Worm (Caenorhabditis elegans) whole organism, young adult: ENCODE data around the gene R08C7.1.

ENCODE experiments used
- B0019.2 ChIP-seq: fragments of 200-800 bp; sonication (Bioruptor generic); conservative IDR thresholded peaks from 2 replicates; pipeline ENCODE4 v1.3.6; 2022; ENCODE audit warnings: missing genetic modification reagents, missing genetic modification characterization, missing compliant biosample characterization
- B0035.1 ChIP-seq: sonication (generic microtip); optimal IDR thresholded peaks from 2 replicates; lab custom pipeline; 2016; ENCODE audit warnings: missing genetic modification characterization, mild to moderate bottlenecking, missing compliant biosample characterization, missing genotype, missing genetic modification reagents
- B0336.3 ChIP-seq: fragments of 200-800 bp; sonication (Bioruptor generic); IDR thresholded peaks from 2 replicates; pipeline ENCODE4 v1.3.6; 2022; ENCODE audit warnings: missing genetic modification characterization, missing compliant biosample characterization
- D2030.7 ChIP-seq: fragments of 200-800 bp; sonication (Bioruptor generic); IDR thresholded peaks from 2 replicates; pipeline ENCODE4 v1.3.6; 2022; ENCODE audit warnings: missing genetic modification reagents, missing genetic modification characterization, missing compliant biosample characterization
- F22D6.2 ChIP-seq: sonication (generic microtip); optimal IDR thresholded peaks from 2 replicates; lab custom pipeline; 2016; ENCODE audit warnings: mild to moderate bottlenecking, missing genetic modification characterization, missing compliant biosample characterization
- F39B2.1 ChIP-seq: fragments of 200-800 bp; sonication (Bioruptor generic); IDR thresholded peaks from 2 replicates; pipeline ENCODE4 v1.3.6; 2022; ENCODE audit warnings: missing genetic modification reagents, missing genetic modification characterization, missing compliant biosample characterization
- F57C9.4 ChIP-seq: sonication (generic microtip); optimal IDR thresholded peaks from 2 replicates; lab custom pipeline; 2017; ENCODE audit warnings: mild to moderate bottlenecking, missing genetic modification characterization, missing compliant biosample characterization
- K11D2.4 ChIP-seq: fragments of 200-800 bp; sonication (Bioruptor generic); IDR thresholded peaks from 2 replicates; pipeline ENCODE4 v1.3.6; 2022; ENCODE audit warnings: missing genetic modification reagents, missing genetic modification characterization, missing compliant biosample characterization
- T26A5.8 ChIP-seq: sonication (generic microtip); optimal IDR thresholded peaks from 2 replicates; lab custom pipeline; 2016; ENCODE audit warnings: missing genetic modification characterization, missing compliant biosample characterization
- Y53F4B.3 ChIP-seq: fragments of 200-800 bp; sonication (Bioruptor generic); IDR thresholded peaks from 2 replicates; pipeline ENCODE4 v1.3.6; 2022; ENCODE audit warnings: missing genetic modification reagents, missing genetic modification characterization, missing compliant biosample characterization
- akir-1 ChIP-seq: fragments of 200-800 bp; sonication (Bioruptor generic); optimal IDR thresholded peaks from 2 replicates; lab custom pipeline; 2018; ENCODE audit warnings: mild to moderate bottlenecking, missing genetic modification characterization, moderate library complexity, missing compliant biosample characterization
- aptf-2 ChIP-seq: fragments of 200-800 bp; sonication (Bioruptor generic); conservative IDR thresholded peaks from 2 replicates; pipeline ENCODE4 v1.3.6; 2022; ENCODE audit warnings: missing genetic modification reagents, missing genetic modification characterization, missing compliant biosample characterization
- aptf-3 ChIP-seq: fragments of 200-800 bp; sonication (Bioruptor generic); IDR thresholded peaks from 2 replicates; pipeline ENCODE4 v1.3.6; 2022; ENCODE audit warnings: missing genetic modification characterization, missing compliant biosample characterization
- atf-7 ChIP-seq: sonication (generic microtip); optimal IDR thresholded peaks from 2 replicates; lab custom pipeline; 2017; ENCODE audit warnings: mild to moderate bottlenecking, missing genetic modification characterization, missing compliant biosample characterization
- athp-1 ChIP-seq: sonication (generic microtip); optimal IDR thresholded peaks from 2 replicates; lab custom pipeline; 2017; ENCODE audit warnings: mild to moderate bottlenecking, missing genetic modification characterization, missing compliant biosample characterization
- attf-5 ChIP-seq: fragments of 200-800 bp; sonication (Bioruptor generic); optimal IDR thresholded peaks from 2 replicates; lab custom pipeline; 2018; ENCODE audit warnings: mild to moderate bottlenecking, missing genetic modification characterization, missing compliant biosample characterization
- bed-2 ChIP-seq: fragments of 200-800 bp; sonication (Bioruptor generic); IDR thresholded peaks from 2 replicates; pipeline ENCODE4 v1.3.6; 2022; ENCODE audit warnings: missing genetic modification reagents, missing genetic modification characterization, missing compliant biosample characterization
- cebp-1 ChIP-seq, 2 experiments: fragments of 200-800 bp in 1 of 2; sonication (Bioruptor generic) in 1 of 2; sonication (generic microtip) in 1 of 2; IDR thresholded peaks in 1 of 2; optimal IDR thresholded peaks in 1 of 2; 2 replicates each; pipeline versions ENCODE4 v1.3.6 to Lab custom; 2017 to 2022; ENCODE audit warnings: missing compliant biosample characterization in 2 of 2, missing genetic modification characterization in 2 of 2, mild to moderate bottlenecking in 1 of 2, missing genetic modification reagents in 1 of 2, moderate library complexity in 1 of 2
- ceh-100 ChIP-seq: fragments of 200-800 bp; sonication (Bioruptor generic); IDR thresholded peaks from 2 replicates; pipeline ENCODE4 v1.3.6; 2022; ENCODE audit warnings: missing genetic modification reagents, missing genetic modification characterization, missing compliant biosample characterization
- ceh-58 ChIP-seq: fragments of 200-800 bp; sonication (Bioruptor generic); IDR thresholded peaks from 2 replicates; pipeline ENCODE4 v1.3.6; 2022; ENCODE audit warnings: missing genetic modification characterization, missing compliant biosample characterization
- chd-7 ChIP-seq: sonication (generic microtip); optimal IDR thresholded peaks from 2 replicates; lab custom pipeline; 2016; ENCODE audit warnings: mild to moderate bottlenecking, missing genetic modification characterization, moderate library complexity, missing compliant biosample characterization
- die-1 ChIP-seq: sonication (generic microtip); optimal IDR thresholded peaks from 2 replicates; lab custom pipeline; 2016; ENCODE audit warnings: missing genotype, mild to moderate bottlenecking, missing genetic modification characterization, missing compliant biosample characterization
- dpl-1 ChIP-seq: fragments of 150-350 bp; optimal IDR thresholded peaks from 2 replicates; lab custom pipeline; 2014; ENCODE audit warnings: missing biosample characterization, missing genetic modification reagents, missing genetic modification characterization
- egl-18 ChIP-seq: fragments of 200-800 bp; sonication (Bioruptor generic); IDR thresholded peaks from 2 replicates; pipeline ENCODE4 v1.3.6; 2022; ENCODE audit warnings: missing genetic modification reagents, missing genetic modification characterization, missing compliant biosample characterization
- egl-44 ChIP-seq: fragments of 200-800 bp; sonication (Bioruptor generic); IDR thresholded peaks from 2 replicates; pipeline ENCODE4 v1.3.6; 2022; ENCODE audit warnings: missing genetic modification reagents, missing genetic modification characterization, missing compliant biosample characterization
- egrh-3 ChIP-seq: fragments of 200-800 bp; sonication (Bioruptor generic); IDR thresholded peaks from 2 replicates; pipeline ENCODE4 v1.3.6; 2022; ENCODE audit warnings: missing genetic modification reagents, missing genetic modification characterization, missing compliant biosample characterization
- ekl-4 ChIP-seq: fragments of 200-800 bp; sonication (Bioruptor generic); IDR thresholded peaks from 2 replicates; pipeline ENCODE4 v1.3.6; 2022; ENCODE audit warnings: missing genetic modification reagents, missing genetic modification characterization, missing compliant biosample characterization
- hmg-1.2 ChIP-seq: fragments of 200-800 bp; sonication (Bioruptor generic); IDR thresholded peaks from 2 replicates; pipeline ENCODE4 v1.3.6; 2022; ENCODE audit warnings: missing genetic modification reagents, missing genetic modification characterization, missing compliant biosample characterization
- hmg-20 ChIP-seq: fragments of 200-800 bp; sonication (Bioruptor generic); IDR thresholded peaks from 2 replicates; pipeline ENCODE4 v1.3.6; 2022; ENCODE audit warnings: missing genetic modification reagents, missing genetic modification characterization, missing compliant biosample characterization
- let-607 ChIP-seq, 2 experiments: fragments of 200-800 bp in 1 of 2; sonication (Bioruptor generic) in 1 of 2; sonication (generic microtip) in 1 of 2; optimal IDR thresholded peaks; 2 replicates each; lab custom pipeline; 2016 to 2018; ENCODE audit warnings: mild to moderate bottlenecking in 2 of 2, missing compliant biosample characterization in 2 of 2, missing genetic modification characterization in 2 of 2, moderate library complexity in 2 of 2, missing genotype in 1 of 2
- lin-35 ChIP-seq, 3 experiments: fragments of 150-350 bp in 2 of 3; sonication (generic microtip) in 1 of 3; optimal IDR thresholded peaks; 2 replicates each; lab custom pipeline; 2014 to 2018; ENCODE audit warnings: missing biosample characterization in 3 of 3, missing genetic modification characterization in 3 of 3, missing genetic modification reagents in 3 of 3
- madf-10 ChIP-seq: sonication (generic microtip); optimal IDR thresholded peaks from 2 replicates; lab custom pipeline; 2016; ENCODE audit warnings: mild to moderate bottlenecking, missing genetic modification characterization, missing compliant biosample characterization
- mel-28 ChIP-seq: sonication (generic microtip); optimal IDR thresholded peaks from 2 replicates; lab custom pipeline; 2016; ENCODE audit warnings: borderline replicate concordance, mild to moderate bottlenecking, missing genetic modification characterization, missing compliant biosample characterization
- nfyb-1 ChIP-seq: fragments of 200-800 bp; sonication (Bioruptor generic); IDR thresholded peaks from 2 replicates; pipeline ENCODE4 v1.3.6; 2022; ENCODE audit warnings: missing genetic modification reagents, missing genetic modification characterization, missing compliant biosample characterization
- pha-4 ChIP-seq: fragments of 150-350 bp; sonication (generic microtip); optimal IDR thresholded peaks from 2 replicates; lab custom pipeline; 2014; ENCODE audit warnings: missing biosample characterization, missing genetic modification reagents, missing genetic modification characterization
- rec-8 ChIP-seq, 2 experiments: sonication (generic microtip); optimal IDR thresholded peaks; 2 replicates each; lab custom pipeline; 2016; ENCODE audit warnings: mild to moderate bottlenecking in 2 of 2, missing genetic modification characterization in 2 of 2, missing genetic modification reagents in 2 of 2, missing genotype in 2 of 2, missing biosample characterization in 1 of 2, missing compliant biosample characterization in 1 of 2, moderate library complexity in 1 of 2
- sdz-38 ChIP-seq: sonication (generic microtip); optimal IDR thresholded peaks from 2 replicates; lab custom pipeline; 2016; ENCODE audit warnings: missing genotype, missing genetic modification characterization, missing compliant biosample characterization
- snpc-1.1 ChIP-seq: sonication (generic microtip); optimal IDR thresholded peaks from 2 replicates; lab custom pipeline; 2017; ENCODE audit warnings: missing genetic modification characterization, mild to moderate bottlenecking, missing compliant biosample characterization, antibody characterized with exemption, moderate library complexity, missing genotype, missing genetic modification reagents; ENCODE audit not compliant: insufficient read depth
- tbp1 ChIP-seq: fragments of 200-800 bp; sonication (Bioruptor generic); optimal IDR thresholded peaks from 2 replicates; lab custom pipeline; 2018; ENCODE audit warnings: mild to moderate bottlenecking, missing genetic modification characterization, missing compliant biosample characterization
- tlf-1 ChIP-seq: fragments of 200-800 bp; sonication (Bioruptor generic); optimal IDR thresholded peaks from 2 replicates; lab custom pipeline; 2018; ENCODE audit warnings: mild to moderate bottlenecking, missing genetic modification characterization, missing compliant biosample characterization
- zfh-2 ChIP-seq: fragments of 200-800 bp; sonication (Bioruptor generic); conservative IDR thresholded peaks from 2 replicates; pipeline ENCODE4 v1.3.6; 2022; ENCODE audit warnings: missing genetic modification reagents, missing genetic modification characterization, missing compliant biosample characterization
- zim-3 ChIP-seq: sonication (generic microtip); optimal IDR thresholded peaks from 2 replicates; lab custom pipeline; 2017; ENCODE audit warnings: mild to moderate bottlenecking, missing genetic modification characterization, moderate library complexity, missing compliant biosample characterization
- ztf-22 ChIP-seq: fragments of 200-800 bp; sonication (Bioruptor generic); optimal IDR thresholded peaks from 2 replicates; lab custom pipeline; 2018; ENCODE audit warnings: mild to moderate bottlenecking, missing genetic modification characterization, moderate library complexity, missing compliant biosample characterization
- ztf-25 ChIP-seq: fragments of 200-800 bp; sonication (Bioruptor generic); IDR thresholded peaks from 2 replicates; pipeline ENCODE4 v1.3.6; 2022; ENCODE audit warnings: missing genetic modification reagents, missing genetic modification characterization, missing compliant biosample characterization
- ztf-28 ChIP-seq: fragments of 200-800 bp; sonication (Bioruptor generic); IDR thresholded peaks from 2 replicates; pipeline ENCODE4 v1.3.6; 2022; ENCODE audit warnings: missing genetic modification reagents, missing genetic modification characterization, missing compliant biosample characterization

Gene R08C7.1

DNA sequence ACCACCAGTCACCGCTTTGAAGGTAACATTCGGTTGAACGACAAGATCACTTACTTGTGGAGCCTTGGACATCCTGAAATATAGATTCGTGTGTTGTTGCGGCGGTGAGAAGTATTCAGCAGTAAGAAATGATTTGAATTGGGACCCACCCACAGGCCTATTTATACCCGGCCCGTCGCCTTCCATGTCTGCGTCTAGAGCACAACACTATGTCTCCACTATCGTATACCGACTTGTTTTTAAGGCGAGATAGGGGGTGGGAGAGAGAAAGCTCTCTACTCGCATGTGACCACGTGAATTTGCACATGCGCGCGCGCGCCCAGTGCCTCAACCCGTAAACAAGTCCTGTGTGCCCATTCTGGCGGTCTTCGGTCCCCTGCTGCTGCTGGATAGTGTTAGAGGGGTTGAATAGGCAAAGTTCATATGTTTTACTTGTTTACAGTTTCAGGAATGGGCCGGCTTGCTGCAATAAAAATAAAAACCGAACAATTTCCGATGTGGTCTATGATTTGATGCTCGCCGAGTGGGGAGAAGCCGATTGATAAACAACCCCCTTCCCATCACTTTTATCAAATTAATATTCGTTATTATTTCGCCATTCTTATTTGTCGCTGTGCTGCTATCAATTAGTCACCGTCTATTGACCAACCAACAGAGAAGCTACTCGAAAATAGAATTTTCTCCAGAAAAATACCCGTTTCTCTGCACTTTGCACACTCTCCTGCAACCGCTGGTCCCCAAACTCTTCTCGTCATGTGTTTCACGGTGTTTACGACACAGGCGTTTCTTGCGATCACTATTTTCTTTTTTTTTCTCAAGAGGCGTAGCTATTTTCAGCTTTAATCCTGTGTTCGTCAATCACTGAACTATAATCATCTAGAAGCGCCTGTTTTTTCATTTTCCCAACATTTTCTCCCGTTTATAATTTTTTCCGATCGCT, 18.4 kb downstream of the R08C7.1 start (continued):
- TF ChIP-seq egl-44 (GFP tag; lab: Robert Waterston, UW) = peak; percentile 85
- no peak for TF ChIP-seq snpc-1.1 (tag; lab: Kevin White, UChicago)
- TF ChIP-seq chd-7 (tag; lab: Kevin White, UChicago) = peak; percentile 29
- peak; percentile 89 for TF ChIP-seq zfh-2 (GFP tag; lab: Robert Waterston, UW)
- TF ChIP-seq atf-7 (tag; lab: Kevin White, UChicago) = peak; percentile 18
- no peak for TF ChIP-seq aptf-3 (GFP tag; lab: Robert Waterston, UW)
- no peak for TF ChIP-seq die-1 (tag; lab: Kevin White, UChicago)
- peak; percentile 21 for TF ChIP-seq F22D6.2 (tag; lab: Kevin White, UChicago)
- peak; percentile 62 for TF ChIP-seq tbp1 (GFP tag; lab: Kevin White, UChicago)
- TF ChIP-seq let-607 (tag; optimal IDR thresholded peaks at IDR 0.05; lab: Kevin White, UChicago) = no peak
- TF ChIP-seq attf-5 (GFP tag; lab: Kevin White, UChicago) = peak; percentile 24
- 0 out of 2 replicates have a peak, but pooled peaks have one; percentile 39 for TF ChIP-seq ztf-25
- TF ChIP-seq mel-28 (tag; lab: Kevin White, UChicago) = peak; percentile 15
- no peak for TF ChIP-seq aptf-2 (GFP tag; lab: Robert Waterston, UW)
- no peak for TF ChIP-seq T26A5.8 (tag; lab: Kevin White, UChicago)
- peak; percentile 9 for TF ChIP-seq tlf-1 (GFP tag; lab: Kevin White, UChicago)
- no peak for TF ChIP-seq B0035.1 (tag; lab: Kevin White, UChicago)
- TF ChIP-seq F39B2.1 (GFP tag; lab: Robert Waterston, UW) = no peak
- TF ChIP-seq D2030.7 = no peak
- peak; percentile 75 for TF ChIP-seq K11D2.4
- no peak for TF ChIP-seq dpl-1 (GFP tag; lab: Kevin White, UChicago)
- TF ChIP-seq ztf-28 = 0 out of 2 replicates have a peak, but pooled peaks have one; percentile 24
- TF ChIP-seq cebp-1 (GFP tag; IDR thresholded peaks at IDR 0.05; lab: Robert Waterston, UW) = peak; percentile 35; the same call in 1 of the 2 replicates
- peak; percentile 80 for TF ChIP-seq cebp-1 (tag; optimal IDR thresholded peaks at IDR 0.05; lab: Kevin White, UChicago)
- TF ChIP-seq rec-8 (tag; optimal IDR thresholded peaks at IDR 0.05; lab: Kevin White, UChicago) = no peak
- TF ChIP-seq madf-10 (tag; lab: Kevin White, UChicago) = no peak
- peak; percentile 64 for TF ChIP-seq hmg-1.2
- TF ChIP-seq egl-18 (GFP tag; lab: Robert Waterston, UW) = 0 out of 2 replicates have a peak, but pooled peaks have one; percentile 3
- no peak for TF ChIP-seq sdz-38 (tag; lab: Kevin White, UChicago)
- peak; percentile 8; the same call in 1 of the 2 replicates for TF ChIP-seq ekl-4
- TF ChIP-seq pha-4 = no peak
- TF ChIP-seq akir-1 (GFP tag; lab: Kevin White, UChicago) = peak; percentile 7
- no peak for TF ChIP-seq Y53F4B.3 (GFP tag; lab: Robert Waterston, UW)
- peak; percentile 76; the same call in 1 of the 2 replicates for TF ChIP-seq nfyb-1 (GFP tag; lab: Robert Waterston, UW)
- no peak for TF ChIP-seq bed-2
- TF ChIP-seq B0336.3 = peak; percentile 74
- TF ChIP-seq ztf-22 = peak; percentile 14
- TF ChIP-seq ceh-100 (GFP tag; lab: Robert Waterston, UW) = 0 out of 2 replicates have a peak, but pooled peaks have one; percentile 13
- no peak for TF ChIP-seq F57C9.4 (tag; lab: Kevin White, UChicago)
- no peak for TF ChIP-seq ceh-58 (GFP tag; lab: Robert Waterston, UW)
- TF ChIP-seq B0019.2 (GFP tag; lab: Robert Waterston, UW) = no peak
- no peak for TF ChIP-seq hmg-20 (GFP tag; lab: Robert Waterston, UW)
- peak in 1 of 3 experiments; percentile 19 for TF ChIP-seq lin-35 (GFP tag; optimal IDR thresholded peaks at IDR 0.05; lab: Kevin White, UChicago)
- peak; percentile 35 for TF ChIP-seq athp-1 (tag; lab: Kevin White, UChicago)
- peak; percentile 28; the same call in 1 of the 2 replicates for TF ChIP-seq egrh-3 (GFP tag; lab: Robert Waterston, UW)
- TF ChIP-seq zim-3 (tag; lab: Kevin White, UChicago) = no peak
